Worm (Caenorhabditis elegans) whole organism, midembryonic: ENCODE results near the gene twk-16.

Source experiments
- T22C8.4 ChIP-seq: fragments of 200-800 bp; sonication (Bioruptor generic); IDR thresholded peaks from 2 replicates; pipeline ENCODE4 v1.3.6; 2022; ENCODE audit warnings: missing genetic modification characterization, missing compliant biosample characterization
- cog-1 ChIP-seq: sonication (generic microtip); optimal IDR thresholded peaks from 2 replicates; lab custom pipeline; 2016; ENCODE audit warnings: missing genetic modification characterization, missing compliant biosample characterization
- flt-1 ChIP-seq: fragments of 200-800 bp; sonication (Bioruptor generic); IDR thresholded peaks from 2 replicates; pipeline ENCODE4 v1.3.6; 2022; ENCODE audit warnings: missing genetic modification characterization, missing compliant biosample characterization
- klf-2 ChIP-seq: fragments of 200-800 bp; sonication (Bioruptor generic); conservative IDR thresholded peaks from 2 replicates; pipeline ENCODE4 v1.3.6; 2022; ENCODE audit warnings: missing genetic modification reagents, missing genetic modification characterization, missing compliant biosample characterization
- med-1 ChIP-seq: sonication (generic microtip); optimal IDR thresholded peaks from 2 replicates; lab custom pipeline; 2017; ENCODE audit warnings: missing genetic modification characterization, mild to moderate bottlenecking, missing compliant biosample characterization, antibody characterized with exemption, missing genetic modification reagents; ENCODE audit not compliant: insufficient read depth
- ref-1 ChIP-seq: fragments of 200-800 bp; sonication (Bioruptor generic); conservative IDR thresholded peaks from 2 replicates; pipeline ENCODE4 v1.3.6; 2022; ENCODE audit warnings: missing genetic modification reagents, missing genetic modification characterization, missing compliant biosample characterization
- tab-1 ChIP-seq: fragments of 200-800 bp; sonication (Bioruptor generic); IDR thresholded peaks from 2 replicates; pipeline ENCODE4 v1.3.6; 2022; ENCODE audit warnings: missing genetic modification characterization, missing compliant biosample characterization
- ztf-23 ChIP-seq: fragments of 200-800 bp; sonication (Bioruptor generic); IDR thresholded peaks from 2 replicates; pipeline ENCODE4 v1.3.6; 2022; ENCODE audit warnings: missing genetic modification reagents, missing genetic modification characterization, missing compliant biosample characterization
- ztf-29 ChIP-seq: fragments of 200-800 bp; sonication (Bioruptor generic); IDR thresholded peaks from 2 replicates; pipeline ENCODE4 v1.3.6; 2022; ENCODE audit warnings: missing genetic modification reagents, missing genetic modification characterization, missing compliant biosample characterization

ce11 chrX:3111687-3112086 is 30.8 kb downstream of the twk-16 start:
- TF ChIP-seq ref-1 (GFP tag; lab: Robert Waterston, UW) = no peak
- TF ChIP-seq cog-1 (tag; lab: Kevin White, UChicago) = no peak
- no peak for TF ChIP-seq med-1 (GFP tag; lab: Kevin White, UChicago)
- no peak for TF ChIP-seq flt-1 (GFP tag; lab: Robert Waterston, UW)
- TF ChIP-seq ztf-29 (GFP tag; lab: Robert Waterston, UW) = no peak
- no peak for TF ChIP-seq tab-1 (GFP tag; lab: Robert Waterston, UW)
- TF ChIP-seq ztf-23 = no peak
- TF ChIP-seq T22C8.4 = no peak
- no peak for TF ChIP-seq klf-2 (GFP tag; lab: Robert Waterston, UW)
